Fruit fly (Drosophila melanogaster) whole organism, prepupa: Measurements from ENCODE around the gene Rab6.

Experiments used
- CG10669 ChIP-seq: fragments of 200-800 bp; sonication (Bioruptor generic); optimal IDR thresholded peaks from 3 replicates; lab custom pipeline; 2018; ENCODE audit warnings: missing biosample characterization, mild to moderate bottlenecking, missing genetic modification characterization, moderate library complexity
- CG11294 ChIP-seq: fragments of 200-800 bp; sonication (Bioruptor generic); IDR thresholded peaks from 2 replicates; pipeline ENCODE4 v1.3.6; 2022; ENCODE audit warnings: missing biosample characterization, missing genetic modification characterization
- CG11762 ChIP-seq: fragments of 200-800 bp; sonication (Bioruptor generic); optimal IDR thresholded peaks from 3 replicates; lab custom pipeline; 2016; ENCODE audit warnings: missing biosample characterization, missing genetic modification characterization; ENCODE audit not compliant: insufficient read depth
- CG15336 ChIP-seq: fragments of 200-800 bp; sonication (Bioruptor generic); IDR thresholded peaks from 2 replicates; pipeline ENCODE4 v1.3.6; 2022; ENCODE audit warnings: missing biosample characterization, missing genetic modification characterization
- CG1621 ChIP-seq: fragments of 200-800 bp; sonication (Bioruptor generic); optimal IDR thresholded peaks from 3 replicates; lab custom pipeline; 2018; ENCODE audit warnings: missing biosample characterization, mild to moderate bottlenecking, missing genetic modification characterization
- CG31627 ChIP-seq: fragments of 200-800 bp; sonication (Bioruptor generic); optimal IDR thresholded peaks from 3 replicates; lab custom pipeline; 2016; ENCODE audit warnings: missing biosample characterization, missing genetic modification characterization
- CG32006 ChIP-seq: fragments of 200-800 bp; sonication (Bioruptor generic); optimal IDR thresholded peaks from 3 replicates; lab custom pipeline; 2017; ENCODE audit warnings: missing biosample characterization, mild to moderate bottlenecking, missing genetic modification characterization
- CG4318 ChIP-seq: fragments of 200-800 bp; sonication (Bioruptor generic); optimal IDR thresholded peaks from 3 replicates; lab custom pipeline; 2017; ENCODE audit warnings: missing biosample characterization, mild to moderate bottlenecking, missing genetic modification characterization
- CG6276 ChIP-seq: fragments of 200-800 bp; sonication (Bioruptor generic); optimal IDR thresholded peaks from 2 replicates; lab custom pipeline; 2017; ENCODE audit warnings: missing biosample characterization, mild to moderate bottlenecking, missing genetic modification characterization
- CG6792 ChIP-seq: fragments of 200-800 bp; sonication (Bioruptor generic); optimal IDR thresholded peaks from 3 replicates; lab custom pipeline; 2016; ENCODE audit warnings: missing biosample characterization, missing genetic modification characterization
- CG6808 ChIP-seq: fragments of 200-800 bp; sonication (Bioruptor generic); optimal IDR thresholded peaks from 3 replicates; lab custom pipeline; 2017; ENCODE audit warnings: missing biosample characterization, missing genetic modification characterization, mild to moderate bottlenecking, moderate library complexity, missing genetic modification reagents
- CG6854 ChIP-seq: fragments of 200-800 bp; sonication (Bioruptor generic); optimal IDR thresholded peaks from 2 replicates; lab custom pipeline; 2017; ENCODE audit warnings: missing biosample characterization, mild to moderate bottlenecking, missing genetic modification characterization
- CG8119 ChIP-seq: fragments of 200-800 bp; sonication (Bioruptor generic); IDR thresholded peaks from 3 replicates; pipeline ENCODE4 v1.3.6; 2022; ENCODE audit warnings: missing biosample characterization, missing genetic modification characterization
- CG8319 ChIP-seq: fragments of 200-800 bp; sonication (Bioruptor generic); optimal IDR thresholded peaks from 3 replicates; lab custom pipeline; 2016; ENCODE audit warnings: missing biosample characterization, missing genetic modification characterization
- CG8632 ChIP-seq: fragments of 200-800 bp; sonication (Bioruptor generic); optimal IDR thresholded peaks from 3 replicates; lab custom pipeline; 2016; ENCODE audit warnings: missing biosample characterization, missing genetic modification characterization
- Eip93F ChIP-seq: fragments of 200-800 bp; sonication (Bioruptor generic); optimal IDR thresholded peaks from 2 replicates; lab custom pipeline; 2016; ENCODE audit warnings: missing biosample characterization, mild to moderate bottlenecking, missing genetic modification characterization
- Ets21C ChIP-seq: fragments of 200-800 bp; sonication (Bioruptor generic); optimal IDR thresholded peaks from 3 replicates; lab custom pipeline; 2016; ENCODE audit warnings: missing biosample characterization, missing genetic modification characterization
- Ets96B ChIP-seq: fragments of 200-800 bp; optimal IDR thresholded peaks from 2 replicates; lab custom pipeline; 2019; ENCODE audit warnings: missing biosample characterization, mild to moderate bottlenecking, missing genetic modification characterization, moderate library complexity
- Gug ChIP-seq: fragments of 200-800 bp; sonication (Bioruptor generic); IDR thresholded peaks from 2 replicates; pipeline ENCODE4 v1.3.6; 2022; ENCODE audit warnings: missing biosample characterization, missing genetic modification characterization
- Hr38 ChIP-seq: sonication (Bioruptor generic); optimal IDR thresholded peaks from 2 replicates; lab custom pipeline; 2016; ENCODE audit warnings: missing biosample characterization, missing genetic modification characterization
- Hr39 ChIP-seq: fragments of 200-800 bp; sonication (Bioruptor generic); optimal IDR thresholded peaks from 2 replicates; lab custom pipeline; 2016; ENCODE audit warnings: missing biosample characterization, missing genetic modification characterization
- Hr4 ChIP-seq: fragments of 200-800 bp; sonication (Bioruptor generic); optimal IDR thresholded peaks from 3 replicates; lab custom pipeline; 2016; ENCODE audit warnings: missing biosample characterization, missing genetic modification characterization
- Lpt ChIP-seq: fragments of 200-800 bp; sonication (Bioruptor generic); optimal IDR thresholded peaks from 3 replicates; lab custom pipeline; 2016; ENCODE audit warnings: missing biosample characterization, missing genetic modification characterization
- Met ChIP-seq: fragments of 200-800 bp; sonication (Bioruptor generic); optimal IDR thresholded peaks from 3 replicates; lab custom pipeline; 2016; ENCODE audit warnings: missing biosample characterization, missing genetic modification characterization
- Sox102F ChIP-seq: fragments of 200-800 bp; sonication (Bioruptor generic); optimal IDR thresholded peaks from 2 replicates; lab custom pipeline; 2016; ENCODE audit warnings: missing biosample characterization, mild to moderate bottlenecking, missing genetic modification characterization
- Sox14 ChIP-seq: fragments of 200-800 bp; sonication (Bioruptor generic); optimal IDR thresholded peaks from 3 replicates; lab custom pipeline; 2016; ENCODE audit warnings: missing biosample characterization, missing genetic modification characterization
- achi ChIP-seq: fragments of 200-800 bp; sonication (Bioruptor generic); optimal IDR thresholded peaks from 3 replicates; lab custom pipeline; 2016; ENCODE audit warnings: missing biosample characterization, missing genetic modification characterization
- cyc ChIP-seq: fragments of 200-800 bp; sonication (Bioruptor generic); optimal IDR thresholded peaks from 3 replicates; lab custom pipeline; 2016; ENCODE audit warnings: missing biosample characterization, missing genetic modification characterization
- dac ChIP-seq: fragments of 200-800 bp; sonication (Bioruptor generic); optimal IDR thresholded peaks from 2 replicates; lab custom pipeline; 2017; ENCODE audit warnings: missing biosample characterization, mild to moderate bottlenecking, missing genetic modification characterization
- dsx ChIP-seq: fragments of 200-800 bp; optimal IDR thresholded peaks from 3 replicates; lab custom pipeline; 2019; ENCODE audit warnings: missing biosample characterization, mild to moderate bottlenecking, missing genetic modification characterization, moderate library complexity; ENCODE audit not compliant: poor library complexity, severe bottlenecking
- eg ChIP-seq: fragments of 200-800 bp; sonication (Bioruptor generic); IDR thresholded peaks from 3 replicates; pipeline ENCODE4 v1.3.6; 2022; ENCODE audit warnings: missing biosample characterization, missing genetic modification characterization
- fd59A ChIP-seq: fragments of 200-800 bp; sonication (Bioruptor generic); optimal IDR thresholded peaks from 2 replicates; lab custom pipeline; 2017; ENCODE audit warnings: missing biosample characterization, mild to moderate bottlenecking, missing genetic modification characterization, missing genetic modification reagents
- lz ChIP-seq: fragments of 200-800 bp; sonication (Bioruptor generic); optimal IDR thresholded peaks from 3 replicates; lab custom pipeline; 2016; ENCODE audit warnings: missing biosample characterization, missing genetic modification characterization
- net ChIP-seq: fragments of 200-800 bp; sonication (Bioruptor generic); optimal IDR thresholded peaks from 3 replicates; lab custom pipeline; 2016; ENCODE audit warnings: missing biosample characterization, missing genetic modification characterization
- pdm3 ChIP-seq: fragments of 200-800 bp; sonication (Bioruptor generic); optimal IDR thresholded peaks from 3 replicates; lab custom pipeline; 2016; ENCODE audit warnings: missing biosample characterization, missing genetic modification characterization
- topi ChIP-seq: fragments of 200-800 bp; sonication (Bioruptor generic); optimal IDR thresholded peaks from 3 replicates; lab custom pipeline; 2016; ENCODE audit warnings: missing biosample characterization, missing genetic modification characterization
- vri ChIP-seq: fragments of 200-800 bp; sonication (Bioruptor generic); optimal IDR thresholded peaks from 3 replicates; lab custom pipeline; 2016; ENCODE audit warnings: missing biosample characterization, mild to moderate bottlenecking, missing genetic modification characterization

The Rab6 gene

DNA sequence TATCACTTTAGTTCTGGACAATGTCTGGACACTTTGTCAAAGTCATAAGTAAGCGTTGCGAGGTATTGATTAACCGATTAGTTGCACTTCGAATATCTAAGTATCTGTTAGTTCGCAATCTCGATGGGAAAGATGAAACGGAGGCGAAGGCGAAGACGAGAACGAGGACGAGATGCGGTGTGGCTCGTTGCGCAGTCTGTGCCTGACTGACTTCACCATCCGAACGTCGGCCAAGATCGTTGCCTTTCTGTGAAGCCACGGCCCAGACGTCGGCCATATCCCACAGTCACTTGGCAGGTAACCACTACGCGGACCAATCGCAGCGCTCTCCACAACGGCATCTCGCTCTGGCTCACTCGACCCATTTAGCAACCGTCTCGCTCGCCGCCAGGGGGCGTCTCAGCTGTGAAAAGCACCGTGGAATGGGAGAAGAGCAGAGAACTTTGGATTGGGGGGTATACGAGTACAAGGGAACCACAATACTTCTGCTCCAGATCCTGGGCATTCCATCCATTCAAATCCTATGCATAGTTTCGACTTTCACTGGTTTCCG lies 23.2 kb downstream of the Rab6 start, which contains the start of gene prd:
prd (minus strand) TSS at position 209 of the 553 bp plus-strand sequence.
- TF ChIP-seq dsx (GFP tag; lab: Kevin White, UChicago) (no peak), CG15336 (GFP tag; lab: Robert Waterston, UW) (no peak), Lpt (GFP tag; lab: Kevin White, UChicago) (no peak), pdm3 (GFP tag; lab: Kevin White, UChicago) (no peak), CG10669 (GFP tag; lab: Kevin White, UChicago) (no peak), CG8119 (GFP tag; lab: Robert Waterston, UW) (no peak), net (GFP tag; lab: Kevin White, UChicago) (no peak), CG8319 (no peak), Ets96B (tag; lab: Kevin White, UChicago) (no peak), Hr38 (no peak), CG6854 (GFP tag; lab: Kevin White, UChicago) (no peak), topi (no peak), Sox14 (GFP tag; lab: Kevin White, UChicago) (no peak), lz (GFP tag; lab: Kevin White, UChicago) (no peak), CG6276 (no peak)

DNA sequence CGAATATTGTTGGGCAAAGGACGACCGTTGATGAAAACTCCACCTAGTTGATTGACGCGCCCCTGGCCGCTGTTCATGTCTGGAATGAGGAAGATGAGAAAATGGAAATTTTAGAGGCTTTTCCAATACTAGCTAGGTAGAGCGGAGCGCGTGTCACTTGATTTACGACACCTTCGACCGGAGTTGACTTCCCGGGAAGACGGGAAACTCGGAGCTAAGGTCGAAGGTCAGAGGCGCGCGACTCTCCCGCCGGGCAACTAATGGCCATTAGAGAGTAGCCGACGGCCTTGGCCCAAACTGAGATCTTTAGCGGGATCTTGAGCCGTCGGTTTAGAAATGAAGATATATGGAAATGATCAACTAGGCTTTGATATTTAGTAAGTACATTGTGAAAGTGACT lies 23.9 kb downstream of the Rab6 start:
- TF ChIP-seq Sox14 (GFP tag; lab: Kevin White, UChicago) (no peak), Eip93F (no peak), CG31627 (GFP tag; lab: Kevin White, UChicago) (no peak), eg (GFP tag; lab: Robert Waterston, UW) (no peak), vri (GFP tag; lab: Kevin White, UChicago) (no peak), CG1621 (tag; lab: Kevin White, UChicago) (no peak), CG4318 (no peak), Sox102F (GFP tag; lab: Kevin White, UChicago) (no peak), CG15336 (GFP tag; lab: Robert Waterston, UW) (no peak), CG8632 (no peak), Hr4 (GFP tag; lab: Kevin White, UChicago) (no peak), Met (GFP tag; lab: Kevin White, UChicago) (no peak), achi (GFP tag; lab: Kevin White, UChicago) (no peak), CG8119 (GFP tag; lab: Robert Waterston, UW) (no peak), dsx (GFP tag; lab: Kevin White, UChicago) (no peak)

- TF ChIP-seq Gug (GFP tag; lab: Robert Waterston, UW) (no peak), Hr39 (GFP tag; lab: Kevin White, UChicago) (no peak), CG11762 (GFP tag; lab: Kevin White, UChicago) (no peak), CG6276 (no peak), CG6808 (no peak), Hr4 (GFP tag; lab: Kevin White, UChicago) (no peak), CG32006 (GFP tag; lab: Kevin White, UChicago) (no peak), Ets21C (GFP tag; lab: Kevin White, UChicago) (no peak), Sox14 (GFP tag; lab: Kevin White, UChicago) (no peak), cyc (GFP tag; lab: Kevin White, UChicago) (no peak), CG11294 (GFP tag; lab: Robert Waterston, UW) (no peak), dac (GFP tag; lab: Kevin White, UChicago) (no peak), achi (GFP tag; lab: Kevin White, UChicago) (no peak), CG6792 (GFP tag; lab: Kevin White, UChicago) (no peak), net (GFP tag; lab: Kevin White, UChicago) (no peak), fd59A (GFP tag; lab: Kevin White, UChicago) (no peak), CG1621 (tag; lab: Kevin White, UChicago) (no peak)
These were observed 27.7 kb downstream of the Rab6 start for dm6 chr2L:12081118-12081665.
